Worm (Caenorhabditis elegans): Measurements from ENCODE around the gene R13A1.5.

R13A1.5 gene

DNA sequence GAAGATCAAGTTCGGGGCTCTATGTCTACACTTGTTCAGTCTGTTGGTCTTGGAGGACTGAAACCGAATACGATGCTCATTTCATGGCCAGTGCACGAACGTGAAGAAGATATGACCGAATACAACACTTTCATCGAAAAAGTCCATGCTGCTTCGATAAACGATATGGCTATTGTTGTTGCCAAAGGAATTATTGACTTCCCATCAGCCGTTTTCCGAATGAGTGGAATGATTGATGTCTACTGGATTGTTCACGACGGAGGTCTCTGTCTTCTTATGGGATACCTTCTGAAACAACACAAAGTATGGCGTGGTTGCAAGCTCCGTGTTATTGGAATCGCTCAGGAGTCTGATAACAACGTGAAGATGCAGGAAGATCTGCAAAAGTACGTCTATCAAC is 24.6 kb upstream of the R13A1.5 start (continued):
- TF ChIP-seq ceh-90 (tag; optimal IDR thresholded peaks at IDR 0.05) (no peak), pqm-1 (tag; optimal IDR thresholded peaks at IDR 0.05) (no peak), lin-13 (GFP tag; optimal IDR thresholded peaks at IDR 0.05) (no peak), nhr-90 (tag; optimal IDR thresholded peaks at IDR 0.05; ENCODE audit: poor library complexity) (no peak)

DNA sequence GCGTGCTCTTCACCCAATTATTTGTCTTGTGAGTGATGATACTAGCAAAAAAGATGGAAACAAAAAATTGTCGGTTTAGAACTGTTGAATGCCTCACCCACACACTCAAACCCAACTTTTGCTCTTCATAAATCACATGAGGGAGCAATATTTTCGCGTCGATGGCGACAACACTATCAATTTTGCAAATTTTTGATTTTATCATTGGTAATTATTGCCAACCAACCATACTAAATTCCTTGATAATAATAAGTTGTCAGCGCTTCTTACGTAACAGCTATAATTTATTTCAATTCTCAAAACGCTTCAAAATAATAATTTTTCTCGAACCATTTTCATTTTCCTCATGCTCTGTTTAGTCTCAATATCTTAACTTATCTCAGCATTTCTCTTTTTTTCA is 21.1 kb upstream of the R13A1.5 start:
- TF ChIP-seq lin-35 (GFP tag; optimal IDR thresholded peaks at IDR 0.05) (peak in 1 of 2 experiments; percentile 14), Y116A8C.19 (tag; optimal IDR thresholded peaks at IDR 0.05; ENCODE audit: borderline replicate concordance) (no peak)

DNA sequence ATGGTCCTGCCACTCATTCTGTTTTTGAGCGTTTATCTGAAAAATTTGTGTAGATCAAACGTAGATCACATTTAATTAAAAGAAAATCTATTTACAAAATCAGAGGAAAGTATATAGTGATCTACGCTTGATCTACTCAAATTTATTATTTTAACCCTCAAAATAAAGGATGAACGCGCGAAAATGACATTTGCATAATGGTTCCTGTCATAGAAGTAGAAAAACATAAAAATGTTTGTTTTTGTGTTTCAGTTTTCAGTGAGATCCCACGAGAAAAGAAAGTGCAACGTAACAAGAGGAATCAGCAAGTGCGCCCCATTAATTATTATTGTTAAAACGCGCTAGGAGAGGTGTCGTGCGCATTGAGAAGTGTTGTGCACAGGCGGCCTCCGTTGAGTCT is 19.7 kb upstream of the R13A1.5 start:
- TF ChIP-seq pax-3 (tag; optimal IDR thresholded peaks at IDR 0.05), result no peak
- no peak for TF ChIP-seq aha-1 (tag; optimal IDR thresholded peaks at IDR 0.05)
- no peak for TF ChIP-seq aly-2 (tag; optimal IDR thresholded peaks at IDR 0.05)
- no peak for TF ChIP-seq ceh-90 (tag; optimal IDR thresholded peaks at IDR 0.05)
- TF ChIP-seq unc-62 (GFP tag; optimal IDR thresholded peaks at IDR 0.05), result no peak
- TF ChIP-seq nhr-71 (tag; optimal IDR thresholded peaks at IDR 0.05), result no peak
- no peak for TF ChIP-seq sox-4 (tag; optimal IDR thresholded peaks at IDR 0.05)
- no peak for TF ChIP-seq lin-14 (GFP tag; optimal IDR thresholded peaks at IDR 0.05)
- no peak for TF ChIP-seq snu-23 (GFP tag; optimal IDR thresholded peaks at IDR 0.05)
- TF ChIP-seq ceh-8 (GFP tag; optimal IDR thresholded peaks at IDR 0.05), result no peak
- TF ChIP-seq elt-2 (tag; optimal IDR thresholded peaks at IDR 0.05), result no peak
- TF ChIP-seq nhr-77 (tag; optimal IDR thresholded peaks at IDR 0.05), result no peak
- TF ChIP-seq nhr-47 (tag; optimal IDR thresholded peaks at IDR 0.05), result no peak
- TF ChIP-seq efl-1 (optimal IDR thresholded peaks at IDR 0.05), result no peak
- no peak for TF ChIP-seq efl-1 (GFP tag; optimal IDR thresholded peaks at IDR 0.05 in 1 of 2)
- no peak for TF ChIP-seq unc-30 (tag; optimal IDR thresholded peaks at IDR 0.05)
- no peak for TF ChIP-seq efl-3 (GFP tag; optimal IDR thresholded peaks at IDR 0.05)

DNA sequence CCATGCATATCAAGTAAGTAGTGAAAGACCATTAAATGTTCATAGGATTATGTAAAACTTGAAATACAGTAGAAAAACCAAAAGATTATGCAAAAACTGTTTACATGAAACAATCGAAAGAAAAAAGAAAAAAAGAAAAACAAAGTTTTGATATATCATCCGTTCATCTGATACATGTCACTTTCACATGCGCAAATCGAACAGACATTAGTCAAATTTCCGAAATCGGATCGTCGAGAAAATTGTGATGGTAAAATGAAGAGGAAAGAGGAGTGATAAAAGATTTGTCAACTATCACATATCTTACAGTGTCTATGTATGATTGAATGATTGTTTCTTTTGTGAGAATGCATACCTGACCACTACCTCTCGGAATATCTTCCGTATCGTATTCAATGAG is 17.3 kb upstream of the R13A1.5 start:
- TF ChIP-seq unc-30 (tag; optimal IDR thresholded peaks at IDR 0.05) (no peak), efl-1 (optimal IDR thresholded peaks at IDR 0.05) (no peak), efl-1 (GFP tag; optimal IDR thresholded peaks at IDR 0.05 in 1 of 2) (peak in 1 of 2 experiments; percentile 43), blmp-1 (tag; optimal IDR thresholded peaks at IDR 0.05) (peak; percentile 90)

DNA sequence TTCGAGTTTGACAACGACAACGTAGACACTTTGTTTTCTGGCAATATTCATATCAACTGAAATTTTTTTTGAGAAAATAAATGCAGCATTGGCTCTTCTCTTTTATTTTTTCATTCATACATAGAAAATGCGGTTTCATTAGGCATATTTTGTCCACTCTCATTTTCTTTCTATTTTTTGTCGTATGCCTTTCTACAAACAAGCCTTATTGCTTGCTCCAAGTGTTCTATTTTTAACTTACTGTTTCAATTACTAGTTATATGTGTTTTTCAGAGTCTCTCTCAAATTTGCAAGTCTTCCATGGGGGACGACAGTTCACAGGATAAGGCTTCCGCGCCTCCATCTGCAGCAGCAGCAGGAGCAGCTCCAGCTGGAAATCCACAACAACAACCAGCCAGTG is 14.3 kb upstream of the R13A1.5 start, which contains the start of gene kcc-1:
Gene kcc-1 (plus strand): TSS at position 301 of the 400 bp plus-strand sequence.
- TF ChIP-seq fkh-8 (tag; optimal IDR thresholded peaks at IDR 0.05) (no peak), sup-37 (GFP tag; optimal IDR thresholded peaks at IDR 0.05) (no peak), C16A3.4 (tag; optimal IDR thresholded peaks at IDR 0.05) (no peak), fos-1 (tag; optimal IDR thresholded peaks at IDR 0.05) (no peak), ceh-63 (GFP tag; optimal IDR thresholded peaks at IDR 0.05) (no peak), nhr-47 (tag; optimal IDR thresholded peaks at IDR 0.05) (no peak), mdl-1 (tag; optimal IDR thresholded peaks at IDR 0.05) (no peak), nhr-84 (tag; optimal IDR thresholded peaks at IDR 0.05) (no peak), fkh-10 (GFP tag; optimal IDR thresholded peaks at IDR 0.05) (no peak), lir-3 (tag; optimal IDR thresholded peaks at IDR 0.05; ENCODE audit: poor library complexity) (no peak), dpl-1 (GFP tag; optimal IDR thresholded peaks at IDR 0.05) (no peak), pag-3 (tag; optimal IDR thresholded peaks at IDR 0.05; ENCODE audit: borderline replicate concordance, insufficient read depth) (no peak), nhr-85 (tag) (no peak), ceh-8 (GFP tag; optimal IDR thresholded peaks at IDR 0.05) (no peak), vab-15 (tag; optimal IDR thresholded peaks at IDR 0.05) (no peak), hlh-4 (tag; optimal IDR thresholded peaks at IDR 0.05) (no peak), ztf-11 (tag; optimal IDR thresholded peaks at IDR 0.05) (no peak), sox-4 (tag; optimal IDR thresholded peaks at IDR 0.05) (no peak)

All from whole organism, L1 larva.